Worm (Caenorhabditis elegans) whole organism, L2 larva: ENCODE data around the gene glb-19.
"Not testable (repeated sequence)": the region's sequence is repeated elsewhere in the genome, so short reads cannot be mapped to it uniquely, and the experiment has no call there.

Source experiments
- C34F6.9 ChIP-seq: fragments of 150-350 bp; optimal IDR thresholded peaks from 2 replicates; lab custom pipeline; 2014; ENCODE audit warnings: missing biosample characterization, missing genetic modification characterization
- F13H6.1 ChIP-seq: sonication (generic microtip); optimal IDR thresholded peaks from 2 replicates; lab custom pipeline; 2016; ENCODE audit warnings: missing genetic modification characterization, missing compliant biosample characterization
- R02D3.7 ChIP-seq: fragments of 150-350 bp; optimal IDR thresholded peaks from 2 replicates; lab custom pipeline; 2014; ENCODE audit warnings: missing biosample characterization, missing genetic modification characterization
- alr-1 ChIP-seq: fragments of 150-350 bp; optimal IDR thresholded peaks from 2 replicates; lab custom pipeline; 2014; ENCODE audit warnings: missing biosample characterization, missing genetic modification characterization
- blmp-1 ChIP-seq: sonication (generic microtip); optimal IDR thresholded peaks from 2 replicates; lab custom pipeline; 2017; ENCODE audit warnings: missing genetic modification characterization, mild to moderate bottlenecking, missing compliant biosample characterization, antibody characterized with exemption, moderate library complexity; ENCODE audit not compliant: insufficient read depth
- ceh-16 ChIP-seq: fragments of 150-350 bp; optimal IDR thresholded peaks from 2 replicates; lab custom pipeline; 2014; ENCODE audit warnings: missing biosample characterization, missing genetic modification characterization
- ceh-82 ChIP-seq: fragments of 150-350 bp; optimal IDR thresholded peaks from 2 replicates; lab custom pipeline; 2014; ENCODE audit warnings: missing biosample characterization, missing genetic modification characterization
- crh-2 ChIP-seq: sonication (generic microtip); optimal IDR thresholded peaks from 2 replicates; lab custom pipeline; 2017; ENCODE audit warnings: missing biosample characterization, missing genetic modification characterization
- dmd-4 ChIP-seq: sonication (generic microtip); optimal IDR thresholded peaks from 2 replicates; lab custom pipeline; 2017; ENCODE audit warnings: missing biosample characterization, missing genetic modification characterization
- elt-1 ChIP-seq: fragments of 150-350 bp; optimal IDR thresholded peaks from 2 replicates; lab custom pipeline; 2014; ENCODE audit warnings: missing biosample characterization, missing genetic modification characterization
- fos-1 ChIP-seq: fragments of 150-350 bp; optimal IDR thresholded peaks from 2 replicates; lab custom pipeline; 2014; ENCODE audit warnings: missing biosample characterization, missing genetic modification characterization
- lin-11 ChIP-seq: fragments of 150-350 bp; sonication (generic microtip); optimal IDR thresholded peaks from 2 replicates; lab custom pipeline; 2014; ENCODE audit warnings: missing biosample characterization, missing genetic modification characterization, inconsistent platforms, mixed read lengths
- lin-13 ChIP-seq: fragments of 150-350 bp; optimal IDR thresholded peaks from 2 replicates; lab custom pipeline; 2014; ENCODE audit warnings: missing biosample characterization, missing genetic modification reagents, missing genetic modification characterization
- lsy-2 ChIP-seq, 2 experiments: fragments of 150-350 bp in 1 of 2; sonication (generic microtip) in 1 of 2; optimal IDR thresholded peaks; 2 replicates each; lab custom pipeline; 2014 to 2017; ENCODE audit warnings: missing biosample characterization in 2 of 2, missing genetic modification characterization in 2 of 2
- mab-5 ChIP-seq: fragments of 150-350 bp; optimal IDR thresholded peaks from 2 replicates; lab custom pipeline; 2014; ENCODE audit warnings: missing biosample characterization, missing genetic modification characterization
- mbf-1 ChIP-seq: sonication (generic microtip); optimal IDR thresholded peaks from 2 replicates; lab custom pipeline; 2017; ENCODE audit warnings: missing biosample characterization, missing genetic modification characterization
- mdl-1 ChIP-seq, 2 experiments: fragments of 150-350 bp in 1 of 2; sonication (generic microtip) in 1 of 2; optimal IDR thresholded peaks; 2 replicates each; lab custom pipeline; 2017; ENCODE audit warnings: missing biosample characterization in 2 of 2, missing genetic modification characterization in 2 of 2
- nhr-11 ChIP-seq: fragments of 150-350 bp; optimal IDR thresholded peaks from 2 replicates; lab custom pipeline; 2014; ENCODE audit warnings: missing biosample characterization, missing genetic modification characterization
- nhr-12 ChIP-seq: fragments of 150-350 bp; optimal IDR thresholded peaks from 2 replicates; lab custom pipeline; 2014; ENCODE audit warnings: missing biosample characterization, missing genetic modification characterization
- nhr-129 ChIP-seq: fragments of 150-350 bp; optimal IDR thresholded peaks from 2 replicates; lab custom pipeline; 2014; ENCODE audit warnings: missing biosample characterization, missing genetic modification characterization
- nhr-21 ChIP-seq: fragments of 150-350 bp; optimal IDR thresholded peaks from 2 replicates; lab custom pipeline; 2014; ENCODE audit warnings: missing biosample characterization, missing genetic modification characterization
- nhr-23 ChIP-seq: fragments of 150-350 bp; optimal IDR thresholded peaks from 2 replicates; lab custom pipeline; 2014; ENCODE audit warnings: missing biosample characterization, missing genetic modification reagents, missing genetic modification characterization
- nhr-237 ChIP-seq: fragments of 150-350 bp; optimal IDR thresholded peaks from 2 replicates; lab custom pipeline; 2014; ENCODE audit warnings: missing biosample characterization, missing genetic modification characterization
- nhr-77 ChIP-seq: fragments of 150-350 bp; optimal IDR thresholded peaks from 2 replicates; lab custom pipeline; 2014; ENCODE audit warnings: missing biosample characterization, missing genetic modification characterization
- sem-4 ChIP-seq: fragments of 150-350 bp; optimal IDR thresholded peaks from 2 replicates; lab custom pipeline; 2014; ENCODE audit warnings: missing biosample characterization, missing genetic modification reagents, missing genetic modification characterization
- skn-1 ChIP-seq: sonication (generic microtip); optimal IDR thresholded peaks from 2 replicates; lab custom pipeline; 2017; ENCODE audit warnings: missing biosample characterization, missing genetic modification characterization
- sma-9 ChIP-seq, 2 experiments: fragments of 150-350 bp in 1 of 2; sonication (generic microtip) in 1 of 2; optimal IDR thresholded peaks; 2 replicates each; lab custom pipeline; 2014 to 2016; ENCODE audit warnings: missing genetic modification characterization in 2 of 2, mild to moderate bottlenecking in 1 of 2, missing biosample characterization in 1 of 2, missing compliant biosample characterization in 1 of 2, missing genetic modification reagents in 1 of 2, moderate library complexity in 1 of 2
- snpc-4 ChIP-seq: fragments of 150-350 bp; optimal IDR thresholded peaks from 2 replicates; lab custom pipeline; 2014; ENCODE audit warnings: missing biosample characterization, missing genetic modification characterization
- unc-39 ChIP-seq: fragments of 150-350 bp; optimal IDR thresholded peaks from 2 replicates; lab custom pipeline; 2014; ENCODE audit warnings: missing biosample characterization, missing genetic modification characterization
- unc-62 ChIP-seq: fragments of 150-350 bp; optimal IDR thresholded peaks from 2 replicates; lab custom pipeline; 2014; ENCODE audit warnings: missing biosample characterization, missing genetic modification reagents, missing genetic modification characterization
- zag-1 ChIP-seq: fragments of 150-350 bp; optimal IDR thresholded peaks from 2 replicates; lab custom pipeline; 2014; ENCODE audit warnings: missing biosample characterization, missing genetic modification characterization
- ztf-1 ChIP-seq: fragments of 200-800 bp; sonication (Bioruptor generic); conservative IDR thresholded peaks from 2 replicates; pipeline ENCODE4 v1.3.6; 2022; ENCODE audit warnings: missing genetic modification characterization, missing compliant biosample characterization
- ztf-4 ChIP-seq: fragments of 150-350 bp; optimal IDR thresholded peaks from 2 replicates; lab custom pipeline; 2014; ENCODE audit warnings: missing biosample characterization, missing genetic modification characterization

The glb-19 gene

DNA sequence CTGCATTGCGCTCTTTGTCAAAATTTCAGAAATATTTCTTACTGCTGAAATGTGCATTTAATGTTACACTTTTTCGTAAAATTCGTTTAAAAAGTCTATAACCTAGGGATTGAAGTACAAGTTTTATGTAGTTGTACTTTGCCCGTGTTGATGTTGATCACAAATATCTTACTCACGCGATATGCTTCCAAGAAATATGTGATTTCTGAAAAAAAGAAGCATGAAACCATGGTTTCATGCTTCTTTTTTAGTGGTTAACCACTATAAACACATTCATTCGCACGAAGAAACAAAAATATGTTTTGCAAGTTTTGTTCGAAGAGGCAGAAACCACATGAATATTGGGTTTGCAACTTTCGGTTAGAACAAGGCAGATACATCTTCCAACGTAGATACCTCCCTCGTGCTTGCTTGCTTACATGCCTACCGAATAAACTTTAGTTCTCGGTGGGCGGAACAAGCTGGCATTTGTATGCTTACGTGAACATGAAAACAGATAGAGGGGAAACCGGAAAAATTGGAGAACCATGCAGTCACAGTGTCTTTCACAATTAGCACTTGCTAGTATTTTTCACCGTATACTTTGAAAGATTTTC is 35.1 kb upstream of the glb-19 start, which contains the start of gene R102.3:
R102.3 (plus strand) TSS at position 546 of the 596 bp plus-strand sequence.
- TF ChIP-seq dmd-4 (tag; lab: Kevin White, UChicago) = no peak
- TF ChIP-seq nhr-21 (tag; lab: Kevin White, UChicago) = peak; percentile 54
- TF ChIP-seq, all 48 proteins: peak for 1

DNA sequence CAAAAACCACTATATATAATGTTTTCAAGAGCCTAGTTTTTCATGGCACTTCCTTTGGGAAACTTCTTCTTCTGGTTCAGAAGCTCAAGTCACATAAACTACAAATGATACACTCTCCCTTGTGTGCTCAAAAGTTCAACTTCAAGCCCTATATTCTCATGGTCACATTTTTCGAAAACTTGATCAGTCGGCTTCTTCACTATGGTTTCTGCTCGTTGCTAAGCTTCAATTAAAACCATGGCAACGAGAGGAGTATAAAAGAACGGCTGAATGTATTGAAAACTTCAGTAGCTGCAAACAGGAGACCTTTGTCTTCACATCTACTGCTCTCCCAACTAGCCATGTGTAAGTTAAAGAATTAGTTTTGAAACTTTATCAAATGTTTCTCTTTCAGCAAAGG is 33.4 kb upstream of the glb-19 start, which contains the start of gene R102.2:
R102.2 (plus strand) TSS at position 301 of the 400 bp plus-strand sequence.
- TF ChIP-seq nhr-23 (tag; lab: Kevin White, UChicago); ztf-1; nhr-11 (tag; lab: Kevin White, UChicago): not testable (repeated sequence)

- no peak for TF ChIP-seq C34F6.9
- TF ChIP-seq mab-5 (tag; lab: Kevin White, UChicago) = no peak
- no peak for TF ChIP-seq mbf-1 (tag; lab: Kevin White, UChicago)
- TF ChIP-seq, all 48 proteins: peak for 0
Measured at ce11 chrIV:10685758-10686157, 31.8 kb upstream of the glb-19 start, which contains the start of the genes K08C7.6 and R102.1. TSS of gene K08C7.6 (minus strand) at chrIV:10685858. TSS of gene R102.1 (plus strand) at chrIV:10686048.

DNA sequence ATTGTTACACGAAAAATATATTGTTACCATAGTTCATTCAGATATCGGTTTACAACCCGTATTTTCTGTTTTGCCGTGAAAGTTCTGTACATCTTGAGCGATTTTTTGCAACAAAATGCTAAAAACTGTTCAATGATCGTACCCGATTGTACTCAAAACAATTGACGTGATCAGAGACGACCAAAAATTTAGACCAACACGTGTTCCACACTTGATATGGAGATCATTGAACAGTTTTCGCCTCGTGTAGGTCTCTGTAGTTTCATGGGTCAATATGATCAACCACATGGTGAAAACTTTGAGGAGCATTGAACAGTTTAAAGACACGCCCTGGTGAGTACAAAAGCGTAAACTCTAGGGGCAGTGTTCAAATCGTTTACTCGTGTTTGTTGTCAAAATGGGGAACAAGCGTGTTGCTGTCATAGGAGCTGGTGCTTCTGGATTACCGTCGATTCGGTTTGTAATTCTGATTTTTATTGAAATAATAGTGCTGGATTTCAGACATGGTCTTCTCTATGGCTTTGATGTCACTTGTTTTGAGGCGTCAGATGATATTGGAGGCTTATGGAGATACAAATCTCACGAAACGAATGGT is 28.3 kb upstream of the glb-19 start, which contains the start of gene fmo-2:
fmo-2 (plus strand) TSS at position 370 of the 595 bp plus-strand sequence.
- TF ChIP-seq nhr-21 (tag; lab: Kevin White, UChicago) (peak; percentile 65), crh-2 (tag; lab: Kevin White, UChicago) (no peak), mbf-1 (tag; lab: Kevin White, UChicago) (no peak), nhr-129 (peak; percentile 30), dmd-4 (tag; lab: Kevin White, UChicago) (no peak), blmp-1 (no peak), skn-1 (tag; lab: Kevin White, UChicago) (no peak), nhr-12 (tag; lab: Kevin White, UChicago) (no peak), sma-9 (GFP tag; optimal IDR thresholded peaks at IDR 0.05; lab: Kevin White, UChicago) (peak; percentile 66), sma-9 (tag; optimal IDR thresholded peaks at IDR 0.05; lab: Kevin White, UChicago) (no peak), C34F6.9 (no peak), mdl-1 (tag; optimal IDR thresholded peaks at IDR 0.05; lab: Kevin White, UChicago) (peak in 1 of 2 experiments; percentile 22), elt-1 (tag; lab: Kevin White, UChicago) (no peak)

DNA sequence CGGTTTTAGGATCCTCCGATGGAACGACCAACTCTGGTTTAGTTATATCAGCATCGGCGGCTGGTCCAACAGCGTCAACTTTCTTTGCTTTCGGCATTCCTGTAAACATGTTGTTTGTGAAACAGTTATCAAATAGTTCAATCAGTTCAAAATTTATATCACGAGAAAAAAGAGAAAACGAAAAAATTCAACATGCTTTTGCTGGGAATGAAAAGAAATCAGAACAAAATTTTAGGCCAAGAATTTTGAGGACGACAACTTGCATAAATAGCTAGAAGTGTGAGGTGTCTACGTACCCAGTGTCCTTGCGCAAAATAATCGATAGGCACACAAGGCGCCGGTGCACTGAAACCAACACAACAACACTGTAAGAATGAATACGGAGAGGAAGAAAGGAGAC is 26.4 kb upstream of the glb-19 start, which contains the start of gene K08C7.4:
K08C7.4 (minus strand) TSS at position 101 of the 400 bp plus-strand sequence.
- TF ChIP-seq mdl-1 (tag; optimal IDR thresholded peaks at IDR 0.05; lab: Kevin White, UChicago) = no peak
- no peak for TF ChIP-seq nhr-77 (tag; lab: Kevin White, UChicago)
- no peak for TF ChIP-seq ceh-16 (tag; lab: Kevin White, UChicago)
- no peak for TF ChIP-seq sem-4
- TF ChIP-seq sma-9 (GFP tag; optimal IDR thresholded peaks at IDR 0.05; lab: Kevin White, UChicago) = no peak
- no peak for TF ChIP-seq sma-9 (tag; optimal IDR thresholded peaks at IDR 0.05; lab: Kevin White, UChicago)
- TF ChIP-seq R02D3.7 (tag; lab: Kevin White, UChicago) = no peak
- no peak for TF ChIP-seq zag-1 (tag; lab: Kevin White, UChicago)
- no peak for TF ChIP-seq elt-1 (tag; lab: Kevin White, UChicago)
- no peak for TF ChIP-seq lin-13 (GFP tag; lab: Kevin White, UChicago)
- no peak for TF ChIP-seq F13H6.1 (tag; lab: Kevin White, UChicago)

- TF ChIP-seq ztf-1 (no peak), unc-39 (tag; lab: Kevin White, UChicago) (no peak), nhr-12 (tag; lab: Kevin White, UChicago) (no peak), sem-4 (no peak), ztf-4 (tag; lab: Kevin White, UChicago) (no peak), ceh-82 (tag; lab: Kevin White, UChicago) (no peak), mab-5 (tag; lab: Kevin White, UChicago) (no peak), nhr-237 (tag; lab: Kevin White, UChicago) (no peak), unc-62 (GFP tag; lab: Kevin White, UChicago) (no peak), lin-11 (no peak), fos-1 (no peak), snpc-4 (tag; lab: Kevin White, UChicago) (no peak), lsy-2 (tag; optimal IDR thresholded peaks at IDR 0.05; lab: Kevin White, UChicago) (no peak), alr-1 (tag; lab: Kevin White, UChicago) (no peak), zag-1 (tag; lab: Kevin White, UChicago) (no peak), nhr-21 (tag; lab: Kevin White, UChicago) (no peak)
Measured at ce11 chrIV:10668561-10668960, 14.6 kb upstream of the glb-19 start.
